Fruit fly (Drosophila melanogaster): ENCODE results near the gene CG12236.
A peak's percentile ranks its signal among the peaks of the same experiment; 100 is the strongest.

The CG12236 gene

DNA sequence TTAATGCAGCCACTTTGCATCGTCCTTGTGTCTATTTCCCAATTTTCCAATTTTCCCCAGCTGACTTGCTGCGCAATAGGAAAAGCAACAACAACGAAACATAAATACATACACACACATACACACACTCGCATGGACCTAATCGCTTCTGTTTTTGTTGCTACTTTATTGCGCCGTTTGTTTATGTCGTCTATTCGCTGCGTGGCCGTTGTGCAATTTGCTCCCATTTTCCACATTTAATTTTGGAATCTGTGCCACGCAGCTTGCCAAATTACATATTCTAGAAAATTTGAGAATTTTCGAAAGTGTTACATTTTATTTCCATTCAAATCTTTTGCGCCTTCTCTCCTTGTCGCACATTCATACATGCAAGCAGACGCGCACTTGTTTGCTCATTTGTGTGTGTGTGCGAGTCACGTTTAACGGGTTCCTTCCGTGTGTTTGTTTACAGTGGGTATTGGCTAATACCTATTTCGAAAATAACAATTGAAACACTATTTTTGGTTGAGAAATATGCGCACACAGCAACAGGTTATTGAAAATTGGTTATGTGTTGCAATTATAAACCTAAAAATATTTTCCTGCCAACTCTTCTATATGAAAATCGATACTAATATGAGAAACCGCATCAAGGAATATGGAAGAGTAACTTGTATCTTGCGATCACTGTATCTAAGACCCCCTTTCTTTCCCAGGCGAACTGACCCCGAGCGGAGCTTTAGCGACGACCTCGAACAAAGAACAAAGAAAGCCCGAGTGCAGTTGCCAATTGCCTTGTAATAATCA, 27.6 kb upstream of the CG12236 start (continued):
- TF ChIP-seq CG7987 (GFP tag; optimal IDR thresholded peaks at IDR 0.05) = peak; percentile 62
- TF ChIP-seq B-H2 (GFP tag; optimal IDR thresholded peaks at IDR 0.05) = peak; percentile 31
- no peak for TF ChIP-seq gfzf (GFP tag; optimal IDR thresholded peaks at IDR 0.05)
- no peak for TF ChIP-seq CG1647 (GFP tag; optimal IDR thresholded peaks at IDR 0.05)
- TF ChIP-seq CG11696 (GFP tag; IDR thresholded peaks at IDR 0.05) = no peak
- peak; percentile 40 for TF ChIP-seq CG8388 (GFP tag; optimal IDR thresholded peaks at IDR 0.05)
- TF ChIP-seq Tbp (GFP tag; optimal IDR thresholded peaks at IDR 0.05) = no peak
- TF ChIP-seq MESR4 (GFP tag; optimal IDR thresholded peaks at IDR 0.05) = peak; percentile 8
- TF ChIP-seq CG10209 (GFP tag; optimal IDR thresholded peaks at IDR 0.05) = peak; percentile 22
- peak; percentile 48 for TF ChIP-seq org-1 (GFP tag; optimal IDR thresholded peaks at IDR 0.05)
- TF ChIP-seq Nf-YB (GFP tag; optimal IDR thresholded peaks at IDR 0.05) = peak; percentile 5
- no peak for TF ChIP-seq Mes4 (GFP tag; optimal IDR thresholded peaks at IDR 0.05)
- TF ChIP-seq CG34224 (GFP tag; IDR thresholded peaks at IDR 0.05; ENCODE audit: partially characterized antibody) = no peak
- TF ChIP-seq Chrac-16 (GFP tag; optimal IDR thresholded peaks at IDR 0.05) = peak; percentile 45
- no peak for TF ChIP-seq kay (GFP tag; optimal IDR thresholded peaks at IDR 0.05)
- no peak for TF ChIP-seq CG32767 (GFP tag; IDR thresholded peaks at IDR 0.05)
- TF ChIP-seq gem (tag; optimal IDR thresholded peaks at IDR 0.05) = peak; percentile 71
- peak; percentile 18 for TF ChIP-seq CG1233 (GFP tag; optimal IDR thresholded peaks at IDR 0.05)
- TF ChIP-seq CG6765 (GFP tag; optimal IDR thresholded peaks at IDR 0.05) = peak; percentile 30
- TF ChIP-seq CG17568 (GFP tag; optimal IDR thresholded peaks at IDR 0.05) = no peak
- TF ChIP-seq CG12104 (GFP tag; optimal IDR thresholded peaks at IDR 0.05) = no peak
- TF ChIP-seq CG9437 (GFP tag; optimal IDR thresholded peaks at IDR 0.05) = peak; percentile 43
- no peak for TF ChIP-seq CG4707 (GFP tag; optimal IDR thresholded peaks at IDR 0.05)
- TF ChIP-seq Dek (tag; optimal IDR thresholded peaks at IDR 0.05) = peak; percentile 27
- TF ChIP-seq bsh (GFP tag; optimal IDR thresholded peaks at IDR 0.05) = peak; percentile 52 to 61
- TF ChIP-seq twi (tag; optimal IDR thresholded peaks at IDR 0.05) = peak; percentile 21
- no peak for TF ChIP-seq eyg (GFP tag; optimal IDR thresholded peaks at IDR 0.05)
- TF ChIP-seq stwl (tag; optimal IDR thresholded peaks at IDR 0.05) = no peak
- TF ChIP-seq Eip74EF (GFP tag; optimal IDR thresholded peaks at IDR 0.05) = peak in 1 of 2 experiments; percentile 76
- peak; percentile 52 for TF ChIP-seq CG11504 (tag; optimal IDR thresholded peaks at IDR 0.05)
- TF ChIP-seq NfI (GFP tag; optimal IDR thresholded peaks at IDR 0.05) = peak; percentile 57
- no peak for TF ChIP-seq jumu (GFP tag; optimal IDR thresholded peaks at IDR 0.05)
- TF ChIP-seq CG2120 (GFP tag; optimal IDR thresholded peaks at IDR 0.05) = peak; percentile 74
- no peak for TF ChIP-seq CG7928 (GFP tag; optimal IDR thresholded peaks at IDR 0.05)
- no peak for TF ChIP-seq zen2 (GFP tag; IDR thresholded peaks at IDR 0.05; ENCODE audit: partially characterized antibody)
- no peak for TF ChIP-seq CG2116 (GFP tag; optimal IDR thresholded peaks at IDR 0.05)
- TF ChIP-seq pho (GFP tag; optimal IDR thresholded peaks at IDR 0.05) = peak; percentile 51
- TF ChIP-seq mld (GFP tag; IDR thresholded peaks at IDR 0.05; ENCODE audit: partially characterized antibody) = no peak
- TF ChIP-seq otp (GFP tag; IDR thresholded peaks at IDR 0.05) = 0 out of 3 replicates have a peak, but pooled peaks have one; percentile 13
- TF ChIP-seq en (GFP tag; optimal IDR thresholded peaks at IDR 0.05) = no peak
- no peak for TF ChIP-seq HmgD (GFP tag; optimal IDR thresholded peaks at IDR 0.05)
- TF ChIP-seq danr (GFP tag; IDR thresholded peaks at IDR 0.05) = no peak
- no peak for TF ChIP-seq CG14860 (GFP tag; IDR thresholded peaks at IDR 0.05; ENCODE audit: partially characterized antibody)
- no peak for TF ChIP-seq NC2β (GFP tag; optimal IDR thresholded peaks at IDR 0.05)
- peak; percentile 7 for TF ChIP-seq gro (GFP tag; optimal IDR thresholded peaks at IDR 0.05)
- no peak for TF ChIP-seq Jarid2 (GFP tag; optimal IDR thresholded peaks at IDR 0.05)
- no peak for TF ChIP-seq bigmax (GFP tag; optimal IDR thresholded peaks at IDR 0.05)
- peak; percentile 49 for TF ChIP-seq CoRest (tag; optimal IDR thresholded peaks at IDR 0.05)

Data from whole organism, embryonic.